Worm (Caenorhabditis elegans): Measurements from ENCODE around the gene F15E6.5.

DNA sequence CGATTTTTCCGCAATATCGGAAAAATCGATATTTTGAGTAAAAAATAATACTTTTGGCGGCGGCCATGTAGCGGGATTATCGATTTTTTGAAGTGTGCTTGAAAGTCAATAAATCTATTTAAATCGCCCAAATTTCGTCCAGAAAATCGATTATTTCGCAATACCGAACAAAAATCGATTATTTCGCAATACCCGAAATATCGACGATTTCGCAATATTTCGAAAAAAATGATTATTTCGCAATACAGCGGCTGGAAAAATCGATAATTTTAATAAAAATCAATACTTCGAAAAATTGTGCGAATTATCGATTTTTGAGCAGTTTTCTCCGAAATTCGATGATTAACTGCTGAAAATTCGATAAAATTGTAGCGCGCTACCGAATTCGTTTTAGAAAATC, 28.7 kb downstream of the F15E6.5 start:
- no peak for TF ChIP-seq med-1 (GFP tag; optimal IDR thresholded peaks at IDR 0.05; ENCODE audit: insufficient read depth)
- no peak for TF ChIP-seq flt-1 (GFP tag; IDR thresholded peaks at IDR 0.05)
- TF ChIP-seq ztf-23 (GFP tag; IDR thresholded peaks at IDR 0.05) = no peak
- TF ChIP-seq klf-2 (GFP tag; conservative IDR thresholded peaks at IDR 0.05) = no peak
- TF ChIP-seq cog-1 (tag; optimal IDR thresholded peaks at IDR 0.05) = no peak
- no peak for TF ChIP-seq tab-1 (GFP tag; IDR thresholded peaks at IDR 0.05)
- no peak; the same call in 1 of the 2 replicates for TF ChIP-seq T22C8.4 (GFP tag; IDR thresholded peaks at IDR 0.05)

All from whole organism, midembryonic.